Worm (Caenorhabditis elegans) whole organism, late embryonic: ENCODE data around the gene K08F11.1.
A peak's percentile ranks its signal among the peaks of the same experiment; 100 is the strongest.

Source experiments
- C08G9.2 ChIP-seq: sonication (generic microtip); optimal IDR thresholded peaks from 2 replicates; lab custom pipeline; 2016; ENCODE audit warnings: mild to moderate bottlenecking, missing genetic modification characterization, moderate library complexity, missing compliant biosample characterization
- F13H6.1 ChIP-seq: sonication (generic microtip); optimal IDR thresholded peaks from 2 replicates; lab custom pipeline; 2016; ENCODE audit warnings: missing genetic modification characterization, missing compliant biosample characterization
- K09A11.1 ChIP-seq: sonication (generic microtip); optimal IDR thresholded peaks from 2 replicates; lab custom pipeline; 2017; ENCODE audit warnings: antibody characterized with exemption, mild to moderate bottlenecking, missing genetic modification characterization, missing compliant biosample characterization; ENCODE audit not compliant: insufficient read depth
- ama-1 ChIP-seq: fragments of 150-350 bp; optimal IDR thresholded peaks from 2 replicates; lab custom pipeline; 2014
- ceh-14 ChIP-seq: sonication (generic microtip); optimal IDR thresholded peaks from 2 replicates; lab custom pipeline; 2016; ENCODE audit warnings: missing genotype, missing genetic modification characterization, missing compliant biosample characterization
- ceh-18 ChIP-seq: sonication (generic microtip); optimal IDR thresholded peaks from 2 replicates; lab custom pipeline; 2016; ENCODE audit warnings: missing genetic modification characterization, missing compliant biosample characterization
- ceh-2 ChIP-seq: sonication (generic microtip); optimal IDR thresholded peaks from 2 replicates; lab custom pipeline; 2016; ENCODE audit warnings: missing genotype, missing genetic modification characterization, missing compliant biosample characterization
- ceh-30 ChIP-seq: fragments of 150-350 bp; optimal IDR thresholded peaks from 2 replicates; lab custom pipeline; 2014; ENCODE audit warnings: missing biosample characterization, missing genetic modification characterization
- ceh-31 ChIP-seq: sonication (generic microtip); optimal IDR thresholded peaks from 2 replicates; lab custom pipeline; 2016; ENCODE audit warnings: missing genetic modification characterization, missing compliant biosample characterization
- ceh-34 ChIP-seq: sonication (generic microtip); optimal IDR thresholded peaks from 2 replicates; lab custom pipeline; 2016; ENCODE audit warnings: mild to moderate bottlenecking, missing genetic modification characterization, missing compliant biosample characterization
- ceh-45 ChIP-seq: fragments of 200-800 bp; sonication (Bioruptor generic); IDR thresholded peaks from 2 replicates; pipeline ENCODE4 v1.3.6; 2022; ENCODE audit warnings: missing genetic modification reagents, missing genetic modification characterization, missing compliant biosample characterization
- ceh-6 ChIP-seq: fragments of 200-800 bp; sonication (Bioruptor generic); optimal IDR thresholded peaks from 2 replicates; lab custom pipeline; 2018; ENCODE audit warnings: mild to moderate bottlenecking, missing genetic modification characterization, missing compliant biosample characterization
- che-1 ChIP-seq: sonication (generic microtip); optimal IDR thresholded peaks from 2 replicates; lab custom pipeline; 2016; ENCODE audit warnings: mild to moderate bottlenecking, missing genetic modification characterization, missing compliant biosample characterization
- dve-1 ChIP-seq: sonication (generic microtip); optimal IDR thresholded peaks from 2 replicates; lab custom pipeline; 2017; ENCODE audit warnings: antibody characterized with exemption, mild to moderate bottlenecking, missing genetic modification characterization, missing compliant biosample characterization
- elt-2 ChIP-seq: sonication (generic microtip); optimal IDR thresholded peaks from 2 replicates; lab custom pipeline; 2016; ENCODE audit warnings: missing genetic modification reagents, missing genetic modification characterization, missing compliant biosample characterization
- elt-4 ChIP-seq: sonication (generic microtip); optimal IDR thresholded peaks from 2 replicates; lab custom pipeline; 2016; ENCODE audit warnings: missing genetic modification characterization, missing compliant biosample characterization
- ets-4 ChIP-seq: sonication (generic microtip); optimal IDR thresholded peaks from 2 replicates; lab custom pipeline; 2016; ENCODE audit warnings: missing genetic modification characterization, missing compliant biosample characterization
- hlh-13 ChIP-seq: fragments of 200-800 bp; sonication (Bioruptor generic); optimal IDR thresholded peaks from 2 replicates; lab custom pipeline; 2018; ENCODE audit warnings: mild to moderate bottlenecking, missing genetic modification characterization, missing compliant biosample characterization
- hlh-8 ChIP-seq: sonication (generic microtip); optimal IDR thresholded peaks from 2 replicates; lab custom pipeline; 2016; ENCODE audit warnings: missing genotype, missing genetic modification characterization, missing compliant biosample characterization
- lim-6 ChIP-seq: sonication (generic microtip); optimal IDR thresholded peaks from 2 replicates; lab custom pipeline; 2016; ENCODE audit warnings: missing genetic modification characterization, missing compliant biosample characterization
- madf-2 ChIP-seq: sonication (generic microtip); optimal IDR thresholded peaks from 2 replicates; lab custom pipeline; 2017; ENCODE audit warnings: missing genetic modification characterization, missing compliant biosample characterization
- mec-3 ChIP-seq: sonication (generic microtip); optimal IDR thresholded peaks from 2 replicates; lab custom pipeline; 2016; ENCODE audit warnings: borderline replicate concordance, missing genetic modification characterization, missing compliant biosample characterization
- nfya-1 ChIP-seq: sonication (generic microtip); optimal IDR thresholded peaks from 2 replicates; lab custom pipeline; 2017; ENCODE audit warnings: missing genetic modification characterization, mild to moderate bottlenecking, missing compliant biosample characterization, antibody characterized with exemption, moderate library complexity
- nhr-232 ChIP-seq: sonication (generic microtip); optimal IDR thresholded peaks from 2 replicates; lab custom pipeline; 2016; ENCODE audit warnings: missing genetic modification characterization, missing compliant biosample characterization
- odd-2 ChIP-seq: sonication (generic microtip); optimal IDR thresholded peaks from 2 replicates; lab custom pipeline; 2017; ENCODE audit warnings: antibody characterized with exemption, mild to moderate bottlenecking, missing genetic modification characterization, missing compliant biosample characterization
- pax-1 ChIP-seq: fragments of 150-350 bp; optimal IDR thresholded peaks from 2 replicates; lab custom pipeline; 2014; ENCODE audit warnings: missing biosample characterization, missing genetic modification characterization
- pha-2 ChIP-seq: sonication (generic microtip); optimal IDR thresholded peaks from 2 replicates; lab custom pipeline; 2017; ENCODE audit warnings: mild to moderate bottlenecking, missing genetic modification characterization, missing compliant biosample characterization
- pha-4 ChIP-seq: fragments of 150-350 bp; optimal IDR thresholded peaks from 2 replicates; lab custom pipeline; 2018; ENCODE audit warnings: missing biosample characterization, missing genetic modification reagents, missing genetic modification characterization
- ref-2 ChIP-seq: sonication (generic microtip); optimal IDR thresholded peaks from 2 replicates; lab custom pipeline; 2016; ENCODE audit warnings: missing genetic modification characterization, missing compliant biosample characterization
- rnt-1 ChIP-seq: sonication (generic microtip); optimal IDR thresholded peaks from 2 replicates; lab custom pipeline; 2016; ENCODE audit warnings: missing genetic modification characterization, missing compliant biosample characterization
- sdc-2 ChIP-seq: sonication (generic microtip); optimal IDR thresholded peaks from 2 replicates; lab custom pipeline; 2016; ENCODE audit warnings: missing genotype, missing genetic modification characterization, missing compliant biosample characterization
- sox-2 ChIP-seq: fragments of 200-800 bp; sonication (Bioruptor generic); IDR thresholded peaks from 2 replicates; pipeline ENCODE4 v1.3.6; 2022; ENCODE audit warnings: missing genetic modification reagents, missing genetic modification characterization, missing compliant biosample characterization
- sox-4 ChIP-seq: sonication (generic microtip); optimal IDR thresholded peaks from 2 replicates; lab custom pipeline; 2017; ENCODE audit warnings: mild to moderate bottlenecking, missing genetic modification characterization, inconsistent platforms, missing compliant biosample characterization
- tbx-2 ChIP-seq: sonication (generic microtip); optimal IDR thresholded peaks from 2 replicates; lab custom pipeline; 2016; ENCODE audit warnings: missing genetic modification characterization, missing compliant biosample characterization
- ttx-3 ChIP-seq: sonication (generic microtip); optimal IDR thresholded peaks from 2 replicates; lab custom pipeline; 2016; ENCODE audit warnings: missing genetic modification reagents, missing genetic modification characterization, missing compliant biosample characterization
- unc-3 ChIP-seq, 2 experiments: fragments of 200-800 bp in 1 of 2; sonication (Bioruptor generic) in 1 of 2; sonication (generic microtip) in 1 of 2; conservative IDR thresholded peaks in 1 of 2; optimal IDR thresholded peaks in 1 of 2; 2 replicates each; pipeline versions ENCODE4 v1.3.6 to Lab custom; 2016 to 2022; ENCODE audit warnings: missing compliant biosample characterization in 2 of 2, missing genetic modification characterization in 2 of 2, missing genetic modification reagents in 1 of 2
- unc-42 ChIP-seq: sonication (generic microtip); optimal IDR thresholded peaks from 2 replicates; lab custom pipeline; 2016; ENCODE audit warnings: missing genotype, missing genetic modification characterization, missing compliant biosample characterization
- unc-86 ChIP-seq: sonication (generic microtip); optimal IDR thresholded peaks from 2 replicates; lab custom pipeline; 2016; ENCODE audit warnings: missing genetic modification characterization, missing compliant biosample characterization
- zip-5 ChIP-seq: sonication (generic microtip); optimal IDR thresholded peaks from 2 replicates; lab custom pipeline; 2016; ENCODE audit warnings: missing genetic modification characterization, missing compliant biosample characterization

The K08F11.1 gene

ce11 chrIV:4727935-4728334 lies 3.3 kb downstream of the K08F11.1 start:
- TF ChIP-seq C08G9.2 (peak; percentile 55), ceh-2 (peak; percentile 47), unc-86 (tag; lab: Kevin White, UChicago) (peak; percentile 46), madf-2 (tag; lab: Kevin White, UChicago) (peak; percentile 24), tbx-2 (tag; lab: Kevin White, UChicago) (peak; percentile 65), ceh-31 (peak; percentile 79), ceh-34 (tag; lab: Kevin White, UChicago) (peak; percentile 85), ref-2 (tag; lab: Kevin White, UChicago) (peak; percentile 83), ets-4 (tag; lab: Kevin White, UChicago) (peak; percentile 21), F13H6.1 (tag; lab: Kevin White, UChicago) (peak; percentile 28), nfya-1 (tag; lab: Kevin White, UChicago) (peak; percentile 60), unc-42 (peak; percentile 58), ceh-14 (tag; lab: Kevin White, UChicago) (peak; percentile 87), unc-3 (GFP tag; conservative IDR thresholded peaks at IDR 0.05; lab: Robert Waterston, UW) (0 out of 2 replicates have a peak, but pooled peaks have one; percentile 36), unc-3 (tag; optimal IDR thresholded peaks at IDR 0.05; lab: Kevin White, UChicago) (peak; percentile 13), elt-2 (tag; lab: Kevin White, UChicago) (peak; percentile 37), ceh-18 (tag; lab: Kevin White, UChicago) (peak; percentile 64), sox-2 (GFP tag; lab: Robert Waterston, UW) (peak; percentile 13; the same call in 1 of the 2 replicates), ceh-45 (GFP tag; lab: Robert Waterston, UW) (0 out of 2 replicates have a peak, but pooled peaks have one; percentile 56)

ce11 chrIV:4737258-4737657 lies 12.6 kb downstream of the K08F11.1 start, which contains the start of gene fbxb-78:
TSS of gene fbxb-78 (plus strand) at chrIV:4737558.
- no peak for TF ChIP-seq ceh-6 (GFP tag; lab: Kevin White, UChicago)
- TF ChIP-seq pha-4 (tag; lab: Kevin White, UChicago), result no peak
- TF ChIP-seq, all 69 proteins: peak for 0

ce11 chrIV:4742480-4742879 lies 17.8 kb downstream of the K08F11.1 start:
- TF ChIP-seq elt-2 (tag; lab: Kevin White, UChicago), result no peak
- no peak for TF ChIP-seq zip-5
- TF ChIP-seq che-1, result no peak
- TF ChIP-seq ttx-3 (tag; lab: Kevin White, UChicago), result no peak

ce11 chrIV:4744167-4744566 lies 19.5 kb downstream of the K08F11.1 start, which contains the start of gene hoe-1:
TSS of gene hoe-1 (minus strand) at chrIV:4744267.
- no peak for TF ChIP-seq rnt-1 (tag; lab: Kevin White, UChicago)
- TF ChIP-seq hlh-8 (tag; lab: Kevin White, UChicago), result no peak
- no peak for TF ChIP-seq odd-2 (tag; lab: Kevin White, UChicago)
- no peak for TF ChIP-seq pha-2
- TF ChIP-seq zip-5, result no peak
- no peak for TF ChIP-seq dve-1 (tag; lab: Kevin White, UChicago)
- no peak for TF ChIP-seq ceh-31
- no peak for TF ChIP-seq elt-4
- TF ChIP-seq lim-6, result no peak
- TF ChIP-seq mec-3 (tag; lab: Kevin White, UChicago), result no peak
- no peak for TF ChIP-seq sdc-2
- no peak for TF ChIP-seq hlh-13
- no peak for TF ChIP-seq ama-1 (lab: Kevin White, UChicago)
- TF ChIP-seq K09A11.1, result no peak

- TF ChIP-seq nfya-1 (tag; lab: Kevin White, UChicago) (peak; percentile 35), pax-1 (no peak), ceh-30 (tag; lab: Kevin White, UChicago) (no peak), ceh-34 (tag; lab: Kevin White, UChicago) (no peak), nhr-232 (tag; lab: Kevin White, UChicago) (no peak), sox-4 (tag; lab: Kevin White, UChicago) (peak; percentile 6), elt-2 (tag; lab: Kevin White, UChicago) (peak; percentile 42), unc-86 (tag; lab: Kevin White, UChicago) (no peak), ttx-3 (tag; lab: Kevin White, UChicago) (peak; percentile 36)
- TF ChIP-seq, all 69 proteins: peak for 4
These were observed 20.8 kb downstream of the K08F11.1 start, which contains the start of gene timm-17B.1 for ce11 chrIV:4745422-4745821. TSS of gene timm-17B.1 (minus strand) at chrIV:4745492.
